Worm (Caenorhabditis elegans): ENCODE measurements around the gene Y39E4B.5.

DNA sequence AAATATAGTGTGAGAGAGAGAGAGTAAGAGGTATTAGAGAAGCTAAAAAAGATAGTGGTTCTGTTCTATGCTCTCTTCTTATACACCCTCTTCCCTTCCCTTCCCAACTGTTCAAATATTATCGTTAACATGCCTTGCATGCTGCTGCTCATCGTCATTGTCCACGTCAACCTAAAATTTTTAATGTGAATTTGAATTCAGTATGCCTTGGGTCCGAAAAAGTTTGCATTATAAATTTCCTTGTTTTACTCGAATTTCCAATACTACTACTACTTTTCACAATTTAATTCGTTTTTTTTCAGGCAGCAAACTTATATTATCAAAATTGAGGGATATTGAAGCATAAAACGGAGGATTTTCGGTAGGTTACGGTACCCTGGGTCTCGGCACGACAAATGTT is 17.4 kb downstream of the Y39E4B.5 start, which contains the start of gene gly-5:
- TF ChIP-seq pes-1 (GFP tag; IDR thresholded peaks at IDR 0.05) (no peak), flt-1 (GFP tag; IDR thresholded peaks at IDR 0.05) (no peak), aly-1 (tag; optimal IDR thresholded peaks at IDR 0.05) (no peak), ama-1 (optimal IDR thresholded peaks at IDR 0.05) (no peak), ceh-36 (tag; optimal IDR thresholded peaks at IDR 0.05) (no peak), ets-7 (tag; optimal IDR thresholded peaks at IDR 0.05) (no peak), hmg-4 (GFP tag; optimal IDR thresholded peaks at IDR 0.05) (no peak), scrt-1 (GFP tag; IDR thresholded peaks at IDR 0.05) (no peak), B0310.2 (tag; optimal IDR thresholded peaks at IDR 0.05) (no peak), hnd-1 (tag; optimal IDR thresholded peaks at IDR 0.05) (no peak), sea-1 (GFP tag; conservative IDR thresholded peaks at IDR 0.05) (no peak), tra-4 (tag; optimal IDR thresholded peaks at IDR 0.05) (no peak), hmbx-1 (tag; optimal IDR thresholded peaks at IDR 0.05) (no peak)
